Fruit fly (Drosophila melanogaster): ENCODE data around the gene CG3534.

DNA sequence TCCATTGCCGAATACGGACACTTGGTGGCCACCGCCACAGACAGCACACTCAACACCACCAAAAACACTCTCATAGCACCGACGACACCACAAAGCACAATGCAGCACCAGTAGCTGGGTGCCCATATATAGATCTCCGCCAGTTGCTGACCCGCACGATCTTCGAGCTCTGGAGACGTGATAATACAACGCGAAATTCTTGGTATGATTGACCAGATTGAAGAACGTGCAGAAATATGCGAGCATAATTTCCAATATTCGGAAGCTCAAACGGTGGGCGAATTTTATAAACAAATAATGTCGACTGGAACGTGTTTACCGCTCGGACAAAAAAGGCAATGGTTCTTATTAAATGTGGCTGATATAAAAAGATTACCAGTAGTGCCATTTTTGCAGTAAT lies 39.7 kb downstream of the CG3534 start, which contains the start of gene CG4009:
- TF ChIP-seq Jra (GFP tag; optimal IDR thresholded peaks at IDR 0.05) (no peak), Mio (GFP tag; optimal IDR thresholded peaks at IDR 0.05) (no peak), CrebA (GFP tag; optimal IDR thresholded peaks at IDR 0.05; ENCODE audit: borderline replicate concordance) (no peak), foxo (GFP tag; optimal IDR thresholded peaks at IDR 0.05) (no peak), OdsH (GFP tag; optimal IDR thresholded peaks at IDR 0.05) (no peak), pan (optimal IDR thresholded peaks at IDR 0.05) (no peak), Hr78 (GFP tag; optimal IDR thresholded peaks at IDR 0.05) (no peak)

All from whole organism, wandering third instar larva.